Fruit fly (Drosophila melanogaster) whole organism, embryonic: ENCODE measurements around the gene put.

Source experiments
- BtbVII ChIP-seq: fragments of 200-800 bp; sonication (Bioruptor generic); optimal IDR thresholded peaks from 3 replicates; lab custom pipeline; 2017; ENCODE audit warnings: missing biosample characterization, mild to moderate bottlenecking, missing genetic modification characterization
- CG10431 ChIP-seq: fragments of 200-800 bp; sonication (Bioruptor generic); optimal IDR thresholded peaks from 3 replicates; lab custom pipeline; 2018; ENCODE audit warnings: missing biosample characterization, mild to moderate bottlenecking, missing genetic modification characterization
- CG11696 ChIP-seq: fragments of 200-800 bp; sonication (Bioruptor generic); IDR thresholded peaks from 2 replicates; pipeline ENCODE4 v1.3.6; 2022; ENCODE audit warnings: missing biosample characterization, missing genetic modification characterization
- CG13894 ChIP-seq: fragments of 200-800 bp; sonication (Bioruptor generic); optimal IDR thresholded peaks from 3 replicates; lab custom pipeline; 2018; ENCODE audit warnings: missing biosample characterization, mild to moderate bottlenecking, missing genetic modification characterization, moderate library complexity
- CG14441 ChIP-seq: fragments of 200-800 bp; sonication (Bioruptor generic); IDR thresholded peaks from 2 replicates; pipeline ENCODE4 v1.3.6; 2022; ENCODE audit warnings: missing biosample characterization, missing genetic modification characterization
- CG15479 ChIP-seq: fragments of 200-800 bp; sonication (Bioruptor generic); optimal IDR thresholded peaks from 3 replicates; lab custom pipeline; 2019; ENCODE audit warnings: missing biosample characterization, mild to moderate bottlenecking, missing genetic modification characterization, moderate library complexity
- CG17612 ChIP-seq: fragments of 200-800 bp; sonication (Bioruptor generic); IDR thresholded peaks from 2 replicates; pipeline ENCODE4 v1.3.6; 2022; ENCODE audit warnings: missing biosample characterization, missing genetic modification characterization
- CG17802 ChIP-seq: fragments of 200-800 bp; sonication (Bioruptor generic); optimal IDR thresholded peaks from 2 replicates; lab custom pipeline; 2018; ENCODE audit warnings: missing biosample characterization, mild to moderate bottlenecking, missing genetic modification characterization, moderate library complexity
- CG1792 ChIP-seq: fragments of 200-800 bp; sonication (Bioruptor generic); optimal IDR thresholded peaks from 2 replicates; lab custom pipeline; 2016; ENCODE audit warnings: missing biosample characterization, missing genetic modification characterization
- CG18011 ChIP-seq: fragments of 200-800 bp; sonication (Bioruptor generic); optimal IDR thresholded peaks from 2 replicates; lab custom pipeline; 2017; ENCODE audit warnings: missing biosample characterization, missing genetic modification characterization, mild to moderate bottlenecking, moderate library complexity, missing genotype
- CG18476 ChIP-seq: fragments of 200-800 bp; sonication (Bioruptor generic); optimal IDR thresholded peaks from 2 replicates; lab custom pipeline; 2016; ENCODE audit warnings: missing biosample characterization, mild to moderate bottlenecking, missing genetic modification characterization
- CG18619 ChIP-seq: fragments of 200-800 bp; sonication (Bioruptor generic); optimal IDR thresholded peaks from 3 replicates; lab custom pipeline; 2017; ENCODE audit warnings: missing biosample characterization, mild to moderate bottlenecking, missing genetic modification characterization
- CG2116 ChIP-seq: fragments of 200-800 bp; sonication (Bioruptor generic); optimal IDR thresholded peaks from 3 replicates; lab custom pipeline; 2018; ENCODE audit warnings: missing biosample characterization, mild to moderate bottlenecking, missing genetic modification characterization
- CG30431 ChIP-seq: fragments of 200-800 bp; sonication (Bioruptor generic); optimal IDR thresholded peaks from 2 replicates; lab custom pipeline; 2017; ENCODE audit warnings: missing biosample characterization, missing genetic modification characterization
- CG3163 ChIP-seq: fragments of 200-800 bp; sonication (Bioruptor generic); optimal IDR thresholded peaks from 3 replicates; lab custom pipeline; 2016; ENCODE audit warnings: missing biosample characterization, missing genetic modification characterization
- CG32767 ChIP-seq: fragments of 200-800 bp; sonication (Bioruptor generic); IDR thresholded peaks from 2 replicates; pipeline ENCODE4 v1.3.6; 2022; ENCODE audit warnings: missing biosample characterization, missing genetic modification characterization
- CG42726 ChIP-seq: fragments of 200-800 bp; sonication (Bioruptor generic); IDR thresholded peaks from 2 replicates; pipeline ENCODE4 v1.3.6; 2022; ENCODE audit warnings: missing biosample characterization, missing genetic modification characterization; ENCODE audit not compliant: partially characterized antibody
- CG7786 ChIP-seq: fragments of 200-800 bp; sonication (Bioruptor generic); optimal IDR thresholded peaks from 2 replicates; lab custom pipeline; 2016; ENCODE audit warnings: missing biosample characterization, missing genetic modification characterization
- CG8359 ChIP-seq: fragments of 200-800 bp; sonication (Bioruptor generic); optimal IDR thresholded peaks from 2 replicates; lab custom pipeline; 2017; ENCODE audit warnings: missing biosample characterization, mild to moderate bottlenecking, missing genetic modification characterization, borderline replicate concordance
- CG8388 ChIP-seq: fragments of 200-800 bp; sonication (Bioruptor generic); optimal IDR thresholded peaks from 2 replicates; lab custom pipeline; 2019; ENCODE audit warnings: missing biosample characterization, mild to moderate bottlenecking, missing genetic modification characterization, moderate library complexity
- CG8478 ChIP-seq: fragments of >200 bp; optimal IDR thresholded peaks from 2 replicates; lab custom pipeline; 2018
- CG9876 ChIP-seq: fragments of 200-800 bp; sonication (Bioruptor generic); optimal IDR thresholded peaks from 2 replicates; lab custom pipeline; 2016; ENCODE audit warnings: missing biosample characterization, missing genetic modification characterization
- Ets65A ChIP-seq: fragments of 200-800 bp; sonication (Bioruptor generic); peaks from one replicate; lab custom pipeline; 2016; ENCODE audit warnings: missing biosample characterization, missing genetic modification characterization
- Hsf ChIP-seq: fragments of 200-800 bp; sonication (Bioruptor generic); optimal IDR thresholded peaks from 3 replicates; lab custom pipeline; 2016; ENCODE audit warnings: missing biosample characterization, missing genetic modification characterization
- Med ChIP-seq: fragments of 200-800 bp; sonication (Bioruptor generic); peaks from one replicate; lab custom pipeline; 2016; ENCODE audit warnings: missing biosample characterization, missing genetic modification characterization, mild to moderate bottlenecking, inconsistent platforms, moderate library complexity
- NC2α ChIP-seq: fragments of 200-800 bp; sonication (Bioruptor generic); optimal IDR thresholded peaks from 2 replicates; lab custom pipeline; 2016; ENCODE audit warnings: missing biosample characterization, missing genetic modification characterization
- NFAT ChIP-seq: fragments of 200-800 bp; sonication (Bioruptor generic); IDR thresholded peaks from 2 replicates; pipeline ENCODE4 v1.3.6; 2022; ENCODE audit warnings: missing biosample characterization, missing genetic modification characterization
- Sry-β ChIP-seq: fragments of 200-800 bp; sonication (Bioruptor generic); optimal IDR thresholded peaks from 2 replicates; lab custom pipeline; 2018; ENCODE audit warnings: missing biosample characterization, mild to moderate bottlenecking, missing genetic modification characterization, moderate library complexity
- TFAM ChIP-seq: fragments of 200-800 bp; sonication (Bioruptor generic); optimal IDR thresholded peaks from 2 replicates; lab custom pipeline; 2017; ENCODE audit warnings: missing biosample characterization, missing genetic modification characterization, inconsistent platforms
- abd-A ChIP-seq: fragments of 200-800 bp; sonication (Bioruptor generic); optimal IDR thresholded peaks from 3 replicates; lab custom pipeline; 2019; ENCODE audit warnings: missing biosample characterization, mild to moderate bottlenecking, missing genetic modification characterization, moderate library complexity
- ap ChIP-seq: fragments of 200-800 bp; sonication (Bioruptor generic); IDR thresholded peaks from 2 replicates; pipeline ENCODE4 v1.3.6; 2022; ENCODE audit warnings: missing biosample characterization, missing genetic modification characterization
- ash1 ChIP-seq: fragments of 200-800 bp; sonication (Bioruptor generic); optimal IDR thresholded peaks from 2 replicates; lab custom pipeline; 2018; ENCODE audit warnings: missing biosample characterization, mild to moderate bottlenecking, missing genetic modification characterization
- bowl ChIP-seq: fragments of 200-800 bp; sonication (Bioruptor generic); IDR thresholded peaks from 2 replicates; pipeline ENCODE4 v1.3.6; 2022; ENCODE audit warnings: missing biosample characterization, missing genetic modification characterization
- chif ChIP-seq, 2 experiments: fragments of 200-800 bp; sonication (Bioruptor generic); optimal IDR thresholded peaks; 3 replicates each; lab custom pipeline; 2016; ENCODE audit warnings: missing biosample characterization in 2 of 2, missing genetic modification characterization in 2 of 2
- chn ChIP-seq: fragments of 200-800 bp; sonication (Bioruptor generic); optimal IDR thresholded peaks from 2 replicates; lab custom pipeline; 2016; ENCODE audit warnings: missing biosample characterization, missing genetic modification characterization
- ewg ChIP-seq: fragments of 200-800 bp; sonication (Bioruptor generic); optimal IDR thresholded peaks from 3 replicates; lab custom pipeline; 2017; ENCODE audit warnings: mild to moderate bottlenecking, missing biosample characterization, missing genetic modification reagents, missing genetic modification characterization
- gcm ChIP-seq: fragments of 200-800 bp; sonication (Bioruptor generic); optimal IDR thresholded peaks from 2 replicates; lab custom pipeline; 2019; ENCODE audit warnings: missing biosample characterization, mild to moderate bottlenecking, missing genetic modification characterization, moderate library complexity
- jigr1 ChIP-seq: fragments of 200-800 bp; sonication (Bioruptor generic); IDR thresholded peaks from 3 replicates; pipeline ENCODE4 v1.3.6; 2022; ENCODE audit warnings: missing biosample characterization, missing genetic modification characterization
- nmo ChIP-seq: fragments of 200-800 bp; sonication (Bioruptor generic); optimal IDR thresholded peaks from 2 replicates; lab custom pipeline; 2018; ENCODE audit warnings: missing biosample characterization, mild to moderate bottlenecking, missing genetic modification characterization, moderate library complexity
- prd ChIP-seq, 3 experiments: fragments of >200 bp in 2 of 3; fragments of 200-800 bp in 1 of 3; sonication (Bioruptor generic) in 1 of 3; optimal IDR thresholded peaks in 2 of 3; IDR thresholded peaks in 1 of 3; 2 replicates in 2 of 3; 3 replicates in 1 of 3; pipeline versions ENCODE4 v1.3.6 to Lab custom; 2017 to 2022; ENCODE audit warnings: missing biosample characterization in 1 of 3, missing genetic modification characterization in 1 of 3
- psq ChIP-seq: fragments of 200-800 bp; sonication (Bioruptor generic); optimal IDR thresholded peaks from 2 replicates; lab custom pipeline; 2017; ENCODE audit warnings: missing biosample characterization, missing genetic modification characterization
- schlank ChIP-seq: fragments of 200-800 bp; sonication (Bioruptor generic); optimal IDR thresholded peaks from 2 replicates; lab custom pipeline; 2018; ENCODE audit warnings: missing biosample characterization, mild to moderate bottlenecking, missing genetic modification characterization
- sna ChIP-seq: fragments of 200-800 bp; sonication (Bioruptor generic); IDR thresholded peaks from 2 replicates; pipeline ENCODE4 v1.3.6; 2022; ENCODE audit warnings: missing biosample characterization, missing genetic modification characterization; ENCODE audit not compliant: partially characterized antibody
- so ChIP-seq: fragments of 200-800 bp; sonication (Bioruptor generic); IDR thresholded peaks from 3 replicates; pipeline ENCODE4 v1.3.6; 2022; ENCODE audit warnings: missing biosample characterization, missing genetic modification characterization
- stwl ChIP-seq: fragments of 200-800 bp; sonication (Bioruptor generic); optimal IDR thresholded peaks from 3 replicates; lab custom pipeline; 2018; ENCODE audit warnings: missing biosample characterization, mild to moderate bottlenecking, missing genetic modification characterization, moderate library complexity
- tap ChIP-seq: fragments of 200-800 bp; optimal IDR thresholded peaks from 3 replicates; lab custom pipeline; 2019; ENCODE audit warnings: missing biosample characterization, mild to moderate bottlenecking, missing genetic modification characterization, moderate library complexity
- trh ChIP-seq: fragments of 200-800 bp; sonication (Bioruptor generic); optimal IDR thresholded peaks from 2 replicates; lab custom pipeline; 2016; ENCODE audit warnings: missing biosample characterization, missing genetic modification characterization
- twi ChIP-seq: fragments of 200-800 bp; optimal IDR thresholded peaks from 2 replicates; lab custom pipeline; 2019; ENCODE audit warnings: missing biosample characterization, mild to moderate bottlenecking, missing genetic modification characterization, moderate library complexity
- yki ChIP-seq: fragments of >200 bp; optimal IDR thresholded peaks from 3 replicates; lab custom pipeline; 2018

Gene put

dm6 chr3R:14649307-14650239 lies 24.1 kb upstream of the put start (continued):
- TF ChIP-seq tap (tag; lab: Kevin White, UChicago) (no peak), prd (optimal IDR thresholded peaks at IDR 0.05; lab: Kevin White, UChicago) (no peak), prd (GFP tag; IDR thresholded peaks at IDR 0.05; lab: Robert Waterston, UW) (no peak), CG17802 (no peak), Med (peak; percentile 62), CG2116 (GFP tag; lab: Kevin White, UChicago) (peak; percentile 3), psq (peak; percentile 66), CG18619 (GFP tag; lab: Kevin White, UChicago) (no peak), CG17612 (no peak), twi (tag; lab: Kevin White, UChicago) (no peak), CG18476 (GFP tag; lab: Kevin White, UChicago) (peak; percentile 12), ewg (peak; percentile 23), trh (GFP tag; lab: Kevin White, UChicago) (no peak), CG3163 (GFP tag; lab: Kevin White, UChicago) (no peak), CG10431 (GFP tag; lab: Kevin White, UChicago) (no peak), CG11696 (GFP tag; lab: Robert Waterston, UW) (peak; percentile 71; the same call in 1 of the 2 replicates), schlank (no peak), CG8478 (lab: Kevin White, UChicago) (no peak), CG8359 (GFP tag; lab: Kevin White, UChicago) (no peak), CG7786 (GFP tag; lab: Kevin White, UChicago) (peak; percentile 31), ap (GFP tag; lab: Robert Waterston, UW) (no peak), ash1 (GFP tag; lab: Kevin White, UChicago) (no peak), NC2α (GFP tag; lab: Kevin White, UChicago) (no peak), Sry-β (GFP tag; lab: Kevin White, UChicago) (no peak), abd-A (tag; lab: Kevin White, UChicago) (no peak), Hsf (GFP tag; lab: Kevin White, UChicago) (peak; percentile 15), so (no peak), CG30431 (GFP tag; lab: Kevin White, UChicago) (no peak), yki (lab: Kevin White, UChicago) (no peak), CG8388 (GFP tag; lab: Kevin White, UChicago) (peak; percentile 18), CG14441 (no peak), stwl (tag; lab: Kevin White, UChicago) (no peak), CG18011 (GFP tag; lab: Kevin White, UChicago) (peak; percentile 35), CG42726 (GFP tag; lab: Robert Waterston, UW) (no peak), Ets65A (GFP tag; lab: Kevin White, UChicago) (peak; percentile 83), NFAT (GFP tag; lab: Robert Waterston, UW) (no peak), BtbVII (GFP tag; lab: Kevin White, UChicago) (peak; percentile 36), CG1792 (GFP tag; lab: Kevin White, UChicago) (peak; percentile 18), jigr1 (no peak), TFAM (GFP tag; lab: Kevin White, UChicago) (no peak), CG13894 (no peak), CG32767 (GFP tag; lab: Robert Waterston, UW) (no peak), CG9876 (GFP tag; lab: Kevin White, UChicago) (no peak), gcm (GFP tag; lab: Kevin White, UChicago) (no peak), bowl (GFP tag; lab: Robert Waterston, UW) (no peak), sna (GFP tag; lab: Robert Waterston, UW) (no peak), chn (GFP tag; lab: Kevin White, UChicago) (no peak), CG15479 (peak; percentile 26), chif (GFP tag; optimal IDR thresholded peaks at IDR 0.05; lab: Kevin White, UChicago) (peak; percentile 8 to 27), nmo (GFP tag; lab: Kevin White, UChicago) (no peak)
